Worm (Caenorhabditis elegans): ENCODE results near the gene ccr-4.
A peak's percentile ranks its signal among the peaks of the same experiment; 100 is the strongest.

The ccr-4 gene

ce11 chrIV:12419291-12419690 is 57.9 kb downstream of the ccr-4 start:
- TF ChIP-seq sea-2 (GFP tag; optimal IDR thresholded peaks at IDR 0.05) (no peak), daf-12 (tag; optimal IDR thresholded peaks at IDR 0.05) (no peak), elt-3 (tag; optimal IDR thresholded peaks at IDR 0.05) (no peak), fkh-10 (GFP tag; optimal IDR thresholded peaks at IDR 0.05) (peak; percentile 5), nfya-1 (tag; optimal IDR thresholded peaks at IDR 0.05; ENCODE audit: insufficient read depth) (peak; percentile 12), ztf-11 (tag; optimal IDR thresholded peaks at IDR 0.05) (no peak)

- no peak for TF ChIP-seq ztf-11 (tag; optimal IDR thresholded peaks at IDR 0.05)
- TF ChIP-seq elt-2 (tag; optimal IDR thresholded peaks at IDR 0.05): peak; percentile 93
- TF ChIP-seq pqm-1 (tag; optimal IDR thresholded peaks at IDR 0.05): peak; percentile 85
- no peak for TF ChIP-seq mml-1 (tag; optimal IDR thresholded peaks at IDR 0.05)
- peak; percentile 24 for TF ChIP-seq pha-4 (tag; optimal IDR thresholded peaks at IDR 0.05)
- TF ChIP-seq nhr-28 (tag; optimal IDR thresholded peaks at IDR 0.05): no peak
These were observed 59.1 kb downstream of the ccr-4 start, which contains the start of gene ugt-65 for ce11 chrIV:12420455-12420854. Gene ugt-65 (plus strand): TSS chrIV:12420683.
